Comparison of ENCODE assay signal across 2 worm cellular contexts in the genomic region with DNA sequence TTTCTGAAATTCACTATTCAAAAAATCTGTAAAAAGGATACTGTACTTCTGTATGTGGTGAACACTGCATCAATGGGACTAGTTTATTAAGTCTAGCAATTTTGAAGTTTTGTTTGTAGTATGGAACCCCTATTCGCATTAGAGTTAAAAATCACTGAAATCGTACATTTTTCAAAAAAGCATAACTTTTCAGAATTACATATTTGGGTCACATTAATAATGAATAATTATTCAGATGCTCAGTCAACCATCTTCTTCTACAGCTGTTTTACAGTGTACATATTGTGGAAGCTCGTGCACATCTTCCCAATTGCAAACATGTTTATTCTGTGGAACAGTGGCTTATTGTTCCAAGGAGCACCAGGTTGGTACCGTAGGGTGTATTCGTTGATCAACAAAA.
TF ChIP-seq lines count a peak whose summit lies in the region.

No protein-coding gene starts in this region.

TF ChIP-seq in whole organism, L3 larva, 47 proteins besides CTCF, POLR2A, EP300 and RAD21:
- TF ChIP-seq ama-1 (optimal IDR thresholded peaks at IDR 0.05; lab: Kevin White, UChicago), result peak; percentile 61
- TF ChIP-seq nhr-67 (tag; optimal IDR thresholded peaks at IDR 0.05; lab: Kevin White, UChicago), result no peak

TF ChIP-seq in whole organism, young adult, 124 proteins besides CTCF, POLR2A, EP300 and RAD21:
- TF ChIP-seq Y56A3A.18 (GFP tag; IDR thresholded peaks at IDR 0.05; lab: Robert Waterston, UW) (no peak), ama-1 (optimal IDR thresholded peaks at IDR 0.05; lab: Kevin White, UChicago) (peak; percentile 44), ama-1 (GFP tag; optimal IDR thresholded peaks at IDR 0.05; lab: Kevin White, UChicago) (no peak)
